Worm (Caenorhabditis elegans) whole organism, L3 larva: ENCODE results near the gene DH11.2.

ENCODE experiments used
- R02D3.7 ChIP-seq: fragments of 150-350 bp; optimal IDR thresholded peaks from 2 replicates; lab custom pipeline; 2014; ENCODE audit warnings: missing biosample characterization, missing genetic modification characterization
- aly-2 ChIP-seq: fragments of 150-350 bp; optimal IDR thresholded peaks from 2 replicates; lab custom pipeline; 2014; ENCODE audit warnings: missing biosample characterization, missing genetic modification characterization
- daf-12 ChIP-seq: fragments of 150-350 bp; optimal IDR thresholded peaks from 2 replicates; lab custom pipeline; 2014; ENCODE audit warnings: missing biosample characterization, missing genetic modification reagents, missing genetic modification characterization
- elt-1 ChIP-seq: fragments of 150-350 bp; optimal IDR thresholded peaks from 2 replicates; lab custom pipeline; 2014; ENCODE audit warnings: missing biosample characterization, missing genetic modification characterization
- elt-2 ChIP-seq: sonication (generic microtip); optimal IDR thresholded peaks from 2 replicates; lab custom pipeline; 2016; ENCODE audit warnings: missing genetic modification reagents, mild to moderate bottlenecking, missing genetic modification characterization, missing compliant biosample characterization
- nhr-11 ChIP-seq: fragments of 150-350 bp; optimal IDR thresholded peaks from 2 replicates; lab custom pipeline; 2014; ENCODE audit warnings: missing biosample characterization, missing genetic modification characterization
- nhr-12 ChIP-seq: fragments of 150-350 bp; optimal IDR thresholded peaks from 2 replicates; lab custom pipeline; 2014; ENCODE audit warnings: missing biosample characterization, missing genetic modification characterization
- nhr-237 ChIP-seq: fragments of 150-350 bp; optimal IDR thresholded peaks from 2 replicates; lab custom pipeline; 2014; ENCODE audit warnings: missing biosample characterization, missing genetic modification characterization
- nhr-76 ChIP-seq: fragments of 150-350 bp; sonication (generic microtip); optimal IDR thresholded peaks from 5 replicates; lab custom pipeline; 2014; ENCODE audit warnings: missing biosample characterization, missing genetic modification characterization
- pha-4 ChIP-seq: fragments of 150-350 bp; optimal IDR thresholded peaks from 2 replicates; lab custom pipeline; 2014; ENCODE audit warnings: missing biosample characterization, missing genetic modification reagents, missing genetic modification characterization
- snpc-4 ChIP-seq: fragments of 150-350 bp; optimal IDR thresholded peaks from 2 replicates; lab custom pipeline; 2014; ENCODE audit warnings: missing biosample characterization, missing genetic modification characterization

DNA sequence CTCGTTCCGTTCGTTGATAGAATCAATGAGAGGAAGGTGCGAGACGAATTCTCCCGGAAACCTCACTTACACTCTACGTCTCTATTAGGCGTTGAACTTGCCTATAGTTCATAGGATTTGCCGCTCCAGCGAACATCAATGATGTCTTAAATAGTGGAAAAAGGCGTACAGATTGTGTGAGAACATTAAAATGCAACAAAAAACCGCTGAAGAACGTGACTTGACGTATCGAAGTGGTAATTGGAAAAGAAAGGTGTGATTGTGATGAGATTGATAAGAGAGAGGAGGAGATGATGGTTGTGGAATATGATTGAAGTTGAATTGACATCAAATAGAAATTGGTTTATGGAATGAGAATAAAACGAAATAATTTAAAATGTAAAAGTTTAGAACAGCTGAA, 21.4 kb downstream of the DH11.2 start:
- no peak for TF ChIP-seq daf-12 (tag; lab: Kevin White, UChicago)
- TF ChIP-seq snpc-4 (tag; lab: Kevin White, UChicago), result no peak
- TF ChIP-seq pha-4 (tag; lab: Kevin White, UChicago), result no peak
- no peak for TF ChIP-seq aly-2 (tag; lab: Kevin White, UChicago)
- no peak for TF ChIP-seq nhr-12 (tag; lab: Kevin White, UChicago)
- no peak for TF ChIP-seq nhr-237
- no peak for TF ChIP-seq R02D3.7 (tag; lab: Kevin White, UChicago)
- no peak for TF ChIP-seq nhr-11 (tag; lab: Kevin White, UChicago)
- TF ChIP-seq elt-2 (tag; lab: Kevin White, UChicago), result peak; percentile 52
- TF ChIP-seq elt-1 (tag; lab: Kevin White, UChicago), result no peak
- no peak for TF ChIP-seq nhr-76 (tag; lab: Kevin White, UChicago)
